Fruit fly (Drosophila melanogaster): ENCODE measurements around the gene elav.

Gene elav

dm6 chrX:522357-523043 lies 526 bp downstream of the elav start (continued):
- TF ChIP-seq zf30C (GFP tag; optimal IDR thresholded peaks at IDR 0.05) (no peak), crp (GFP tag; optimal IDR thresholded peaks at IDR 0.05) (peak in 1 of 2 experiments; percentile 6), Fer2 (tag; optimal IDR thresholded peaks at IDR 0.05) (peak; percentile 72), Lhr (GFP tag; optimal IDR thresholded peaks at IDR 0.05) (no peak), gem (tag; optimal IDR thresholded peaks at IDR 0.05) (peak; percentile 76), HLHmδ (GFP tag; optimal IDR thresholded peaks at IDR 0.05) (peak; percentile 83), Ravus (GFP tag; IDR thresholded peaks at IDR 0.05) (peak; percentile 24; the same call in 1 of the 2 replicates), onecut (GFP tag; IDR thresholded peaks at IDR 0.05) (peak; percentile 98), CG30020 (tag; optimal IDR thresholded peaks at IDR 0.05) (no peak), CG7928 (GFP tag; optimal IDR thresholded peaks at IDR 0.05) (no peak), odd (GFP tag; optimal IDR thresholded peaks at IDR 0.05) (peak; percentile 58), eve (GFP tag; optimal IDR thresholded peaks at IDR 0.05) (no peak), YL-1 (GFP tag; optimal IDR thresholded peaks at IDR 0.05) (peak; percentile 9), CG16813 (GFP tag; IDR thresholded peaks at IDR 0.05; ENCODE audit: partially characterized antibody) (no peak), Doc3 (GFP tag; IDR thresholded peaks at IDR 0.05; ENCODE audit: partially characterized antibody) (no peak), phol (tag; optimal IDR thresholded peaks at IDR 0.05) (peak; percentile 33), pb (GFP tag; optimal IDR thresholded peaks at IDR 0.05) (peak; percentile 73), CG15696 (tag; optimal IDR thresholded peaks at IDR 0.05) (peak; percentile 68), Mrtf (GFP tag; IDR thresholded peaks at IDR 0.05) (peak; percentile 88; the same call in 2 of the 3 replicates), Hmr (GFP tag; optimal IDR thresholded peaks at IDR 0.05) (peak; percentile 89), az2 (GFP tag; optimal IDR thresholded peaks at IDR 0.05) (peak; percentile 79), sob (GFP tag; IDR thresholded peaks at IDR 0.05) (peak; percentile 91), gsb (GFP tag; IDR thresholded peaks at IDR 0.05) (peak; percentile 73), CG12071 (GFP tag; optimal IDR thresholded peaks at IDR 0.05) (peak; percentile 88), abd-A (tag; optimal IDR thresholded peaks at IDR 0.05) (peak; percentile 55), CG10462 (GFP tag; optimal IDR thresholded peaks at IDR 0.05) (peak; percentile 20), Blimp-1 (GFP tag; optimal IDR thresholded peaks at IDR 0.05) (peak; percentile 63), CG12219 (GFP tag; optimal IDR thresholded peaks at IDR 0.05) (peak; percentile 77), en (GFP tag; optimal IDR thresholded peaks at IDR 0.05) (peak; percentile 77), CG6683 (GFP tag; optimal IDR thresholded peaks at IDR 0.05) (peak; percentile 55), CG32772 (GFP tag; IDR thresholded peaks at IDR 0.05) (peak; percentile 71), lmd (GFP tag; IDR thresholded peaks at IDR 0.05) (peak; percentile 84), grn (GFP tag; optimal IDR thresholded peaks at IDR 0.05) (peak; percentile 32), shn (GFP tag; optimal IDR thresholded peaks at IDR 0.05) (peak; percentile 74), B-H1 (GFP tag; IDR thresholded peaks at IDR 0.05) (peak; percentile 62; the same call in 2 of the 3 replicates), tgo (GFP tag; IDR thresholded peaks at IDR 0.05) (peak; percentile 85), HmgZ (tag; optimal IDR thresholded peaks at IDR 0.05) (peak; percentile 92), amos (GFP tag; IDR thresholded peaks at IDR 0.05; ENCODE audit: partially characterized antibody) (no peak; the same call in 1 of the 2 replicates), tna (GFP tag; IDR thresholded peaks at IDR 0.05; ENCODE audit: partially characterized antibody) (0 out of 2 replicates have a peak, but pooled peaks have one; percentile 43), Hr3 (GFP tag; optimal IDR thresholded peaks at IDR 0.05) (peak; percentile 65), H15 (GFP tag; IDR thresholded peaks at IDR 0.05) (peak; percentile 80)

Measured in whole organism, embryonic.